Fruit fly (Drosophila melanogaster) whole organism, embryonic: ENCODE measurements around the gene Fitm.

Experiments used
- Atf3 ChIP-seq: fragments of 200-800 bp; sonication (Bioruptor generic); optimal IDR thresholded peaks from 3 replicates; lab custom pipeline; 2016; ENCODE audit warnings: missing biosample characterization, missing genetic modification characterization
- B-H2 ChIP-seq: fragments of 200-800 bp; sonication (Bioruptor generic); optimal IDR thresholded peaks from 2 replicates; lab custom pipeline; 2018; ENCODE audit warnings: missing biosample characterization, mild to moderate bottlenecking, missing genetic modification characterization
- Bgb ChIP-seq: fragments of 200-800 bp; sonication (Bioruptor generic); IDR thresholded peaks from 2 replicates; pipeline ENCODE4 v1.3.6; 2022; ENCODE audit warnings: missing biosample characterization, missing genetic modification characterization; ENCODE audit not compliant: partially characterized antibody
- CG1024 ChIP-seq: fragments of 200-800 bp; sonication (Bioruptor generic); IDR thresholded peaks from 2 replicates; pipeline ENCODE4 v1.3.6; 2022; ENCODE audit warnings: missing biosample characterization, missing genetic modification characterization
- CG10959 ChIP-seq: fragments of 200-800 bp; sonication (Bioruptor generic); IDR thresholded peaks from 2 replicates; pipeline ENCODE4 v1.3.6; 2022; ENCODE audit warnings: missing biosample characterization, missing genetic modification characterization
- CG11696 ChIP-seq: fragments of 200-800 bp; sonication (Bioruptor generic); IDR thresholded peaks from 2 replicates; pipeline ENCODE4 v1.3.6; 2022; ENCODE audit warnings: missing biosample characterization, missing genetic modification characterization
- CG11723 ChIP-seq: fragments of 200-800 bp; sonication (Bioruptor generic); optimal IDR thresholded peaks from 2 replicates; lab custom pipeline; 2017; ENCODE audit warnings: missing biosample characterization, mild to moderate bottlenecking, missing genetic modification characterization
- CG12219 ChIP-seq: fragments of 200-800 bp; sonication (Bioruptor generic); optimal IDR thresholded peaks from 3 replicates; lab custom pipeline; 2018; ENCODE audit warnings: missing biosample characterization, mild to moderate bottlenecking, missing genetic modification characterization
- CG12659 ChIP-seq: fragments of 200-800 bp; sonication (Bioruptor generic); optimal IDR thresholded peaks from 3 replicates; lab custom pipeline; 2017; ENCODE audit warnings: mild to moderate bottlenecking, missing biosample characterization, missing genetic modification reagents, missing genetic modification characterization
- CG13424 ChIP-seq: fragments of 200-800 bp; sonication (Bioruptor generic); optimal IDR thresholded peaks from 2 replicates; lab custom pipeline; 2019; ENCODE audit warnings: missing biosample characterization, mild to moderate bottlenecking, missing genetic modification characterization, moderate library complexity
- CG2712 ChIP-seq: fragments of 200-800 bp; optimal IDR thresholded peaks from 3 replicates; lab custom pipeline; 2019; ENCODE audit warnings: missing biosample characterization, mild to moderate bottlenecking, missing genetic modification characterization, moderate library complexity
- CG2889 ChIP-seq: fragments of 200-800 bp; sonication (Bioruptor generic); IDR thresholded peaks from 3 replicates; pipeline ENCODE4 v1.3.6; 2022; ENCODE audit warnings: missing biosample characterization, missing genetic modification characterization
- CG3163 ChIP-seq: fragments of 200-800 bp; sonication (Bioruptor generic); optimal IDR thresholded peaks from 3 replicates; lab custom pipeline; 2016; ENCODE audit warnings: missing biosample characterization, missing genetic modification characterization
- CG3838 ChIP-seq: fragments of 200-800 bp; sonication (Bioruptor generic); optimal IDR thresholded peaks from 3 replicates; lab custom pipeline; 2016; ENCODE audit warnings: missing biosample characterization, missing genetic modification characterization
- CG4282 ChIP-seq: fragments of 200-800 bp; sonication (Bioruptor generic); optimal IDR thresholded peaks from 2 replicates; lab custom pipeline; 2016; ENCODE audit warnings: missing biosample characterization, missing genetic modification characterization
- CG43689 ChIP-seq: fragments of 200-800 bp; sonication (Bioruptor generic); IDR thresholded peaks from 2 replicates; pipeline ENCODE4 v1.3.6; 2022; ENCODE audit warnings: missing biosample characterization, missing genetic modification characterization
- CG7963 ChIP-seq: fragments of 200-800 bp; sonication (Bioruptor generic); IDR thresholded peaks from 3 replicates; pipeline ENCODE4 v1.3.6; 2022; ENCODE audit warnings: missing biosample characterization, missing genetic modification characterization; ENCODE audit not compliant: partially characterized antibody
- CG8478 ChIP-seq: fragments of >200 bp; optimal IDR thresholded peaks from 2 replicates; lab custom pipeline; 2018
- CG8944 ChIP-seq: fragments of 200-800 bp; sonication (Bioruptor generic); optimal IDR thresholded peaks from 3 replicates; lab custom pipeline; 2016; ENCODE audit warnings: missing biosample characterization, missing genetic modification characterization
- CG9932 ChIP-seq: fragments of 200-800 bp; sonication (Bioruptor generic); IDR thresholded peaks from 2 replicates; pipeline ENCODE4 v1.3.6; 2022; ENCODE audit warnings: missing biosample characterization, missing genetic modification characterization
- Dp ChIP-seq: fragments of 200-800 bp; sonication (Bioruptor generic); optimal IDR thresholded peaks from 2 replicates; lab custom pipeline; 2018; ENCODE audit warnings: missing biosample characterization, mild to moderate bottlenecking, missing genetic modification characterization, moderate library complexity
- Hr39 ChIP-seq: fragments of >200 bp; optimal IDR thresholded peaks from 2 replicates; lab custom pipeline; 2017
- MESR4 ChIP-seq: fragments of 200-800 bp; sonication (Bioruptor generic); optimal IDR thresholded peaks from 2 replicates; lab custom pipeline; 2018; ENCODE audit warnings: missing biosample characterization, mild to moderate bottlenecking, missing genetic modification characterization, moderate library complexity
- Mad ChIP-seq: fragments of 200-800 bp; sonication (Bioruptor generic); optimal IDR thresholded peaks from 2 replicates; lab custom pipeline; 2016; ENCODE audit warnings: missing biosample characterization, missing genetic modification characterization
- Meics ChIP-seq: fragments of 200-800 bp; sonication (Bioruptor generic); optimal IDR thresholded peaks from 2 replicates; lab custom pipeline; 2017; ENCODE audit warnings: missing biosample characterization, mild to moderate bottlenecking, missing genetic modification characterization
- Xrp1 ChIP-seq: fragments of 200-800 bp; sonication (Bioruptor generic); IDR thresholded peaks from 2 replicates; pipeline ENCODE4 v1.3.6; 2022; ENCODE audit warnings: missing biosample characterization, missing genetic modification characterization
- bowl ChIP-seq: fragments of 200-800 bp; sonication (Bioruptor generic); IDR thresholded peaks from 2 replicates; pipeline ENCODE4 v1.3.6; 2022; ENCODE audit warnings: missing biosample characterization, missing genetic modification characterization
- cad ChIP-seq: fragments of >200 bp; optimal IDR thresholded peaks from 2 replicates; lab custom pipeline; 2017; ENCODE audit warnings: missing biosample characterization, missing genetic modification characterization
- cato ChIP-seq: fragments of 200-800 bp; sonication (Bioruptor generic); optimal IDR thresholded peaks from 2 replicates; lab custom pipeline; 2016; ENCODE audit warnings: missing biosample characterization, missing genetic modification characterization, borderline replicate concordance
- cwo ChIP-seq: fragments of 200-800 bp; sonication (Bioruptor generic); optimal IDR thresholded peaks from 3 replicates; lab custom pipeline; 2017; ENCODE audit warnings: missing biosample characterization, missing genetic modification characterization, mild to moderate bottlenecking, moderate library complexity, missing genetic modification reagents
- esg ChIP-seq: fragments of 200-800 bp; sonication (Bioruptor generic); conservative IDR thresholded peaks from 2 replicates; pipeline ENCODE4 v1.3.6; 2022; ENCODE audit warnings: missing biosample characterization, missing genetic modification characterization
- hb ChIP-seq: fragments of 200-800 bp; sonication (Bioruptor generic); IDR thresholded peaks from 3 replicates; pipeline ENCODE4 v1.3.6; 2022; ENCODE audit warnings: missing biosample characterization, missing genetic modification characterization; ENCODE audit not compliant: partially characterized antibody
- hbn ChIP-seq: fragments of 200-800 bp; sonication (Bioruptor generic); IDR thresholded peaks from 2 replicates; pipeline ENCODE4 v1.3.6; 2022; ENCODE audit warnings: missing biosample characterization, missing genetic modification characterization; ENCODE audit not compliant: partially characterized antibody
- her ChIP-seq: fragments of 200-800 bp; sonication (Bioruptor generic); optimal IDR thresholded peaks from 2 replicates; lab custom pipeline; 2016; ENCODE audit warnings: missing biosample characterization, missing genetic modification characterization
- klu ChIP-seq: fragments of 200-800 bp; sonication (Bioruptor generic); IDR thresholded peaks from 2 replicates; pipeline ENCODE4 v1.3.6; 2022; ENCODE audit warnings: missing biosample characterization, missing genetic modification characterization
- kni ChIP-seq: fragments of 200-800 bp; sonication (Bioruptor generic); optimal IDR thresholded peaks from 3 replicates; lab custom pipeline; 2017; ENCODE audit warnings: mild to moderate bottlenecking, missing biosample characterization, missing genetic modification reagents, missing genetic modification characterization
- oc ChIP-seq: fragments of 200-800 bp; sonication (Bioruptor generic); optimal IDR thresholded peaks from 2 replicates; lab custom pipeline; 2018; ENCODE audit warnings: missing biosample characterization, mild to moderate bottlenecking, missing genetic modification characterization, moderate library complexity
- pan ChIP-seq, 4 experiments: fragments of >200 bp in 3 of 4; fragments of 200-800 bp in 1 of 4; sonication (Bioruptor generic) in 1 of 4; optimal IDR thresholded peaks in 3 of 4; IDR thresholded peaks in 1 of 4; 2 replicates each; pipeline versions ENCODE4 v1.3.6 to Lab custom; 2017 to 2022; ENCODE audit warnings: missing biosample characterization in 2 of 4, missing genetic modification characterization in 2 of 4, mixed read lengths in 1 of 4
- peb ChIP-seq: fragments of 200-800 bp; sonication (Bioruptor generic); IDR thresholded peaks from 2 replicates; pipeline ENCODE4 v1.3.6; 2022; ENCODE audit warnings: missing biosample characterization, missing genetic modification characterization
- prd ChIP-seq, 3 experiments: fragments of >200 bp in 2 of 3; fragments of 200-800 bp in 1 of 3; sonication (Bioruptor generic) in 1 of 3; optimal IDR thresholded peaks in 2 of 3; IDR thresholded peaks in 1 of 3; 2 replicates in 2 of 3; 3 replicates in 1 of 3; pipeline versions ENCODE4 v1.3.6 to Lab custom; 2017 to 2022; ENCODE audit warnings: missing biosample characterization in 1 of 3, missing genetic modification characterization in 1 of 3
- pros ChIP-seq: fragments of 200-800 bp; sonication (Bioruptor generic); optimal IDR thresholded peaks from 3 replicates; lab custom pipeline; 2019; ENCODE audit warnings: missing biosample characterization, mild to moderate bottlenecking, missing genetic modification characterization, moderate library complexity
- run ChIP-seq: fragments of 200-800 bp; sonication (Bioruptor generic); optimal IDR thresholded peaks from 3 replicates; lab custom pipeline; 2018; ENCODE audit warnings: missing biosample characterization, mild to moderate bottlenecking, missing genetic modification characterization
- toy ChIP-seq: fragments of 200-800 bp; sonication (Bioruptor generic); IDR thresholded peaks from 2 replicates; pipeline ENCODE4 v1.3.6; 2022; ENCODE audit warnings: missing biosample characterization, missing genetic modification characterization
- unpg ChIP-seq: fragments of 200-800 bp; sonication (Bioruptor generic); optimal IDR thresholded peaks from 3 replicates; lab custom pipeline; 2018; ENCODE audit warnings: missing biosample characterization, mild to moderate bottlenecking, missing genetic modification characterization, moderate library complexity
- wek ChIP-seq: fragments of 200-800 bp; sonication (Bioruptor generic); optimal IDR thresholded peaks from 3 replicates; lab custom pipeline; 2018; ENCODE audit warnings: missing biosample characterization, mild to moderate bottlenecking, missing genetic modification characterization, moderate library complexity
- zen ChIP-seq: fragments of 200-800 bp; sonication (Bioruptor generic); optimal IDR thresholded peaks from 3 replicates; lab custom pipeline; 2018; ENCODE audit warnings: missing biosample characterization, mild to moderate bottlenecking, missing genetic modification characterization, moderate library complexity
- zfh2 ChIP-seq: fragments of 200-800 bp; sonication (Bioruptor generic); optimal IDR thresholded peaks from 2 replicates; lab custom pipeline; 2016; ENCODE audit warnings: missing biosample characterization, missing genetic modification characterization

Fitm gene

DNA sequence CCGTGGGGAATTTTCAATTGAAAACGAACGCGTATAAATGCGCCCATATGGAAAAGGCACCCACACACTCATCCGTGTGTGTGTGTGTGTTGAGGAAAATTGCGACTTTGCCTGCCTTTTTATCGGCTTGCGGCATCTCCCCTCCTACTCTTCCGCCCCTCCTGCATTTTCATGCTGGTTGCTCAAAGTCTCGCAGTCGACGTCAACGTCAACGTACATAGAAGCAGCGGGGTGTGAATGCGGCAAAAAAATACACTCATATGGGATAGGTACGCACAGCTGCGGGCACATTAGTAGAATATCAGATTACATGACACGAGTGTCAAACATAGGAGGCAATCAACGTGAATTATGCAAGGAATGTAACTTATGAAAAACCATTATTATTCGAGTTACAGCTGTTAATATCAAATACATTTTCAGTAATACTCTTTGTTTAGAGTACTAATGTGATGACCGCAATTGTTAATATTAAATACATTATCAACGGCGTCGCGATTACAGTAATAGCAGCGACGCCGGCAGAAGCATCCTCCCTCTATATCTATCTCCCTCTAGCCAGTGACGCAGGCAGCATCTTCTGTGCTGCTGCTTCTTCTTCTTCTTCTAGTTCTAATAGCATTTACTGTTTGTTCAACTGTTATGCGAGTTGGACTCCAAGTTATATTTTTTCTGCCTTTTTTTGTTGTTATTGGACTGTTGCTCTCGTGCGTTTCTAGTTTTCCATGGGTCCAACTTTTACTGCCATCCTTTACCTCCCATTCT is 41.1 kb upstream of the Fitm start (continued):
- TF ChIP-seq CG2889, result peak; percentile 62; the same call in 2 of the 3 replicates
- no peak for TF ChIP-seq Dp (GFP tag; lab: Kevin White, UChicago)
- TF ChIP-seq CG13424 (tag; lab: Kevin White, UChicago), result peak; percentile 85
- TF ChIP-seq unpg (GFP tag; lab: Kevin White, UChicago), result peak; percentile 96
- peak; percentile 74 for TF ChIP-seq CG43689 (GFP tag; lab: Robert Waterston, UW)
- TF ChIP-seq Atf3 (GFP tag; lab: Kevin White, UChicago), result peak; percentile 82
- TF ChIP-seq bowl, result peak; percentile 83
- TF ChIP-seq Bgb (GFP tag; lab: Robert Waterston, UW), result no peak
- TF ChIP-seq her, result peak; percentile 78
- no peak for TF ChIP-seq kni
- TF ChIP-seq toy (GFP tag; lab: Robert Waterston, UW), result peak; percentile 47; the same call in 1 of the 2 replicates
- TF ChIP-seq cad (GFP tag; lab: Kevin White, UChicago), result no peak
- TF ChIP-seq klu (GFP tag; lab: Robert Waterston, UW), result peak; percentile 60; the same call in 1 of the 2 replicates
- peak; percentile 85 for TF ChIP-seq run (tag; lab: Kevin White, UChicago)
- no peak for TF ChIP-seq hbn (GFP tag; lab: Robert Waterston, UW)
- TF ChIP-seq Mad, result peak; percentile 77
- TF ChIP-seq peb (GFP tag; lab: Robert Waterston, UW), result peak; percentile 84
- TF ChIP-seq prd (optimal IDR thresholded peaks at IDR 0.05; lab: Kevin White, UChicago), result no peak
- TF ChIP-seq prd (GFP tag; IDR thresholded peaks at IDR 0.05; lab: Robert Waterston, UW), result peak; percentile 92
- TF ChIP-seq hb, result no peak
- no peak for TF ChIP-seq Hr39 (lab: Kevin White, UChicago)
- TF ChIP-seq CG11696 (GFP tag; lab: Robert Waterston, UW), result peak; percentile 99
- peak; percentile 71 for TF ChIP-seq CG1024 (GFP tag; lab: Robert Waterston, UW)
- peak; percentile 87 for TF ChIP-seq cato (GFP tag; lab: Kevin White, UChicago)
- peak; percentile 85 for TF ChIP-seq cwo (GFP tag; lab: Kevin White, UChicago)
- TF ChIP-seq pros, result peak; percentile 82
- TF ChIP-seq CG8478, result no peak
- TF ChIP-seq Xrp1 (GFP tag; lab: Robert Waterston, UW), result peak; percentile 95
- TF ChIP-seq CG10959 (GFP tag; lab: Robert Waterston, UW), result peak; percentile 77
- TF ChIP-seq CG8944, result peak; percentile 90
- peak; percentile 69 for TF ChIP-seq CG11723 (GFP tag; lab: Kevin White, UChicago)

DNA sequence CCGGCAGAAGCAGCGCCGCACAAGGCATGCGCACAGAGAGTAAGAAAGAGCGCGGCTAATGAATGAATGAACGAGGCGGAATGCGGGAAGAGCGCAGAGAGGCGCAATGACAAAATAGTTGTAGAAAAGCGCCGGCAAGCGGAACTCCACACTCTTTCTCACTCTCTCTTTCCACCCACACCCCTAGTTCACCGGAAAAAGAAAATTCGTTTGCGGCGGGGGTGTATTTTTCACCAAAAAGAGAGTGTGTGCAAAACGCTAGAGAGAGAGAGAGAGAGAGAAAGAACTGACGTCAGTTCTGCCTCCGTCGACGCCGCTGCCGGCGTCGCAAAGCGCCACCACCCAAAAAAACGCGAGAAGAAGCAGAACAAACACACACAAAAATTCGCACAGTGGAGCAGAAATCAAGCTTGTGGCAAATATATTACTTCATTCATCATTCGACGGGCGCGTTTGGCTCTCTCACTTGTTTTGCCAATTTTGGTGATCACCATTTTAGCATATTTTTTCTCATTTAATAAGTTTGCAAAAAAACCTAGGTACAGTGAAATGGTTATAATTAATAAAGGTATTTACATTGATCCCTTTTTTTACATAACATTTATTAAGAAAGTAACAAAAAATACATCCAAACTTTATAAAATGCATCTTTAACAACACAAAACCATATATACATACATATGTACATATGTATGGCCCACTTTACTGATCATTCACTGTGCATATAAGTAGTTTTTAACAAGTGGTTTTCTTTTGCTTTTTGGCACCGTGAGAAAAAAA is 39.2 kb upstream of the Fitm start:
- TF ChIP-seq CG3163 (GFP tag; lab: Kevin White, UChicago) (peak; percentile 86), pan (optimal IDR thresholded peaks at IDR 0.05; lab: Kevin White, UChicago) (no peak), pan (GFP tag; optimal IDR thresholded peaks at IDR 0.05 in 1 of 2, IDR thresholded peaks at IDR 0.05 in 1 of 2) (peak in 1 of 2 experiments; percentile 65), esg (peak; percentile 58; the same call in 1 of the 2 replicates), CG12219 (GFP tag; lab: Kevin White, UChicago) (peak; percentile 4), zen (no peak), CG7963 (GFP tag; lab: Robert Waterston, UW) (no peak), CG4282 (GFP tag; lab: Kevin White, UChicago) (peak; percentile 31), zfh2 (GFP tag; lab: Kevin White, UChicago) (peak; percentile 48), CG2712 (tag; lab: Kevin White, UChicago) (peak; percentile 57), oc (tag; lab: Kevin White, UChicago) (no peak), wek (GFP tag; lab: Kevin White, UChicago) (no peak), cato (GFP tag; lab: Kevin White, UChicago) (peak; percentile 6), CG9932 (GFP tag; lab: Robert Waterston, UW) (peak; percentile 64), B-H2 (no peak), Meics (peak; percentile 71), CG12659 (GFP tag; lab: Kevin White, UChicago) (peak; percentile 65), MESR4 (GFP tag; lab: Kevin White, UChicago) (no peak), CG3838 (GFP tag; lab: Kevin White, UChicago) (no peak)
